Worm (Caenorhabditis elegans) whole organism, L2 larva: ENCODE results near the gene nlp-43.
A peak's percentile ranks its signal among the peaks of the same experiment; 100 is the strongest.

Source experiments
- F13H6.1 ChIP-seq: sonication (generic microtip); optimal IDR thresholded peaks from 2 replicates; lab custom pipeline; 2016; ENCODE audit warnings: missing genetic modification characterization, missing compliant biosample characterization
- R02D3.7 ChIP-seq: fragments of 150-350 bp; optimal IDR thresholded peaks from 2 replicates; lab custom pipeline; 2014; ENCODE audit warnings: missing biosample characterization, missing genetic modification characterization
- ZK546.5 ChIP-seq: sonication (generic microtip); optimal IDR thresholded peaks from 2 replicates; lab custom pipeline; 2017; ENCODE audit warnings: missing biosample characterization, missing genetic modification characterization
- aly-2 ChIP-seq: fragments of 150-350 bp; optimal IDR thresholded peaks from 2 replicates; lab custom pipeline; 2014; ENCODE audit warnings: missing biosample characterization, missing genetic modification characterization
- blmp-1 ChIP-seq: sonication (generic microtip); optimal IDR thresholded peaks from 2 replicates; lab custom pipeline; 2017; ENCODE audit warnings: missing genetic modification characterization, mild to moderate bottlenecking, missing compliant biosample characterization, antibody characterized with exemption, moderate library complexity; ENCODE audit not compliant: insufficient read depth
- crh-2 ChIP-seq: sonication (generic microtip); optimal IDR thresholded peaks from 2 replicates; lab custom pipeline; 2017; ENCODE audit warnings: missing biosample characterization, missing genetic modification characterization
- dmd-4 ChIP-seq: sonication (generic microtip); optimal IDR thresholded peaks from 2 replicates; lab custom pipeline; 2017; ENCODE audit warnings: missing biosample characterization, missing genetic modification characterization
- egl-27 ChIP-seq: sonication (generic microtip); optimal IDR thresholded peaks from 3 replicates; lab custom pipeline; 2017; ENCODE audit warnings: missing biosample characterization, missing genetic modification reagents, missing genetic modification characterization
- elt-3 ChIP-seq: sonication (generic microtip); optimal IDR thresholded peaks from 2 replicates; lab custom pipeline; 2017; ENCODE audit warnings: missing biosample characterization, missing genetic modification characterization
- fos-1 ChIP-seq: fragments of 150-350 bp; optimal IDR thresholded peaks from 2 replicates; lab custom pipeline; 2014; ENCODE audit warnings: missing biosample characterization, missing genetic modification characterization
- gmeb-1 ChIP-seq: fragments of 150-350 bp; optimal IDR thresholded peaks from 2 replicates; lab custom pipeline; 2014; ENCODE audit warnings: missing biosample characterization, missing genetic modification characterization
- lin-11 ChIP-seq: fragments of 150-350 bp; sonication (generic microtip); optimal IDR thresholded peaks from 2 replicates; lab custom pipeline; 2014; ENCODE audit warnings: missing biosample characterization, missing genetic modification characterization, inconsistent platforms, mixed read lengths
- lin-39 ChIP-seq: fragments of 150-350 bp; optimal IDR thresholded peaks from 2 replicates; lab custom pipeline; 2014; ENCODE audit warnings: missing biosample characterization, missing genetic modification reagents, missing genetic modification characterization
- lsy-2 ChIP-seq, 2 experiments: fragments of 150-350 bp in 1 of 2; sonication (generic microtip) in 1 of 2; optimal IDR thresholded peaks; 2 replicates each; lab custom pipeline; 2014 to 2017; ENCODE audit warnings: missing biosample characterization in 2 of 2, missing genetic modification characterization in 2 of 2
- mab-5 ChIP-seq: fragments of 150-350 bp; optimal IDR thresholded peaks from 2 replicates; lab custom pipeline; 2014; ENCODE audit warnings: missing biosample characterization, missing genetic modification characterization
- mdl-1 ChIP-seq, 2 experiments: fragments of 150-350 bp in 1 of 2; sonication (generic microtip) in 1 of 2; optimal IDR thresholded peaks; 2 replicates each; lab custom pipeline; 2017; ENCODE audit warnings: missing biosample characterization in 2 of 2, missing genetic modification characterization in 2 of 2
- nhr-129 ChIP-seq: fragments of 150-350 bp; optimal IDR thresholded peaks from 2 replicates; lab custom pipeline; 2014; ENCODE audit warnings: missing biosample characterization, missing genetic modification characterization
- nhr-21 ChIP-seq: fragments of 150-350 bp; optimal IDR thresholded peaks from 2 replicates; lab custom pipeline; 2014; ENCODE audit warnings: missing biosample characterization, missing genetic modification characterization
- nhr-237 ChIP-seq: fragments of 150-350 bp; optimal IDR thresholded peaks from 2 replicates; lab custom pipeline; 2014; ENCODE audit warnings: missing biosample characterization, missing genetic modification characterization
- nhr-25 ChIP-seq: fragments of 150-350 bp; sonication (generic microtip); optimal IDR thresholded peaks from 3 replicates; lab custom pipeline; 2014; ENCODE audit warnings: missing biosample characterization, missing genetic modification characterization
- nhr-6 ChIP-seq: fragments of 150-350 bp; optimal IDR thresholded peaks from 2 replicates; lab custom pipeline; 2014; ENCODE audit warnings: missing biosample characterization, missing genetic modification characterization
- peb-1 ChIP-seq: fragments of 150-350 bp; optimal IDR thresholded peaks from 2 replicates; lab custom pipeline; 2014; ENCODE audit warnings: missing biosample characterization, missing genetic modification characterization
- skn-1 ChIP-seq: sonication (generic microtip); optimal IDR thresholded peaks from 2 replicates; lab custom pipeline; 2017; ENCODE audit warnings: missing biosample characterization, missing genetic modification characterization
- sma-9 ChIP-seq, 2 experiments: fragments of 150-350 bp in 1 of 2; sonication (generic microtip) in 1 of 2; optimal IDR thresholded peaks; 2 replicates each; lab custom pipeline; 2014 to 2016; ENCODE audit warnings: missing genetic modification characterization in 2 of 2, mild to moderate bottlenecking in 1 of 2, missing biosample characterization in 1 of 2, missing compliant biosample characterization in 1 of 2, missing genetic modification reagents in 1 of 2, moderate library complexity in 1 of 2
- snpc-4 ChIP-seq: fragments of 150-350 bp; optimal IDR thresholded peaks from 2 replicates; lab custom pipeline; 2014; ENCODE audit warnings: missing biosample characterization, missing genetic modification characterization
- unc-62 ChIP-seq: fragments of 150-350 bp; optimal IDR thresholded peaks from 2 replicates; lab custom pipeline; 2014; ENCODE audit warnings: missing biosample characterization, missing genetic modification reagents, missing genetic modification characterization
- ztf-1 ChIP-seq: fragments of 200-800 bp; sonication (Bioruptor generic); conservative IDR thresholded peaks from 2 replicates; pipeline ENCODE4 v1.3.6; 2022; ENCODE audit warnings: missing genetic modification characterization, missing compliant biosample characterization
- ztf-11 ChIP-seq: sonication (generic microtip); optimal IDR thresholded peaks from 2 replicates; lab custom pipeline; 2017; ENCODE audit warnings: missing biosample characterization, missing genetic modification characterization
- ztf-4 ChIP-seq: fragments of 150-350 bp; optimal IDR thresholded peaks from 2 replicates; lab custom pipeline; 2014; ENCODE audit warnings: missing biosample characterization, missing genetic modification characterization

Gene nlp-43

DNA sequence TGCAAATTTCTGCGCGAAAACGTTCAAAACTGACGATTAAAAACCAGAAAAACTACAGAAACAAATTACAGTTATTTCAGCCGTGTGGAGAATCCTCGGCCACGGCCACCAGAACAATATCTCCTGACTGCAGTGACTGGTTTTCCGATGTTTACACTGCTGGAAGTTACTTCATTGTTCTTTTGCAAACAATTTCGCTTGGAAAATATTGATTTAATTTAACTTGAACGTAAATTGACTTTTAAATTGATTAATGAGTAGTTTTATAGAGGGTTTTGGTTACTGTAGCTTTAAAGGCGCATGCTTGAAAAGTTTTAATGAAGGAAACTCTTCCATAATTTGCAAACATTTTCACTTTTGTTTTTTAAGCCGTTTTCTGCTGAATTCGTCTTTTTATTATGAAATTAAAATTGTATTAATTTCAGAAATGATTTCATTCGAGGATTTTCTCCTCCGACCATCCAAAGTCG lies 43.2 kb upstream of the nlp-43 start, which contains the start of gene smcr-8:
Gene smcr-8, plus strand, starts transcription at position 420 of the 470 bp plus-strand sequence.
- TF ChIP-seq mdl-1 (tag; optimal IDR thresholded peaks at IDR 0.05; lab: Kevin White, UChicago) = no peak
- no peak for TF ChIP-seq ztf-4
- TF ChIP-seq skn-1 = no peak
- TF ChIP-seq peb-1 (tag; lab: Kevin White, UChicago) = no peak
- TF ChIP-seq crh-2 = no peak
- TF ChIP-seq lsy-2 (tag; optimal IDR thresholded peaks at IDR 0.05; lab: Kevin White, UChicago) = peak in 1 of 2 experiments; percentile 11
- no peak for TF ChIP-seq nhr-25 (tag; lab: Kevin White, UChicago)

DNA sequence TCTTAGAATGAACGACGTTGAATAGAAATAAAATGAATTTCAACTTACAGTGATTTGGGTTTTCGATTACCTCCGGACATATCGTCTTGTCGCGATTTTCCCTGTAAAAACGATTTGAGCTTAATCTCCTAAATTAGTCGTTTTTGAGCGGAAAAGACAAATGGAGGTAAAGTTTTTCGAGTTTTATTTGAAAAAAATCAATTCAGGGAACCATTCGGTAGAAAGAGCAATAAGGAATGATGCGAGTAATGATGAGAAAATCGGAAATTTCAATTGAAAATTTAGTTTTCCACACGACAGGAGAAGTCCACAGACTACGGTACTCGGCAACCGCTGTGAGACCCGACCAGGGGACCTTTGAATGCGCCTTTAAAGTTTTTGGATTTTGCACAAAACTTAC lies 40.0 kb upstream of the nlp-43 start, which contains the start of gene R144.10:
Gene R144.10, minus strand, starts transcription at position 101 of the 400 bp plus-strand sequence.
- TF ChIP-seq gmeb-1 (tag; lab: Kevin White, UChicago) (no peak), nhr-6 (no peak), elt-3 (no peak), dmd-4 (tag; lab: Kevin White, UChicago) (no peak), nhr-129 (no peak), ztf-4 (no peak), ztf-11 (tag; lab: Kevin White, UChicago) (no peak), lsy-2 (tag; optimal IDR thresholded peaks at IDR 0.05; lab: Kevin White, UChicago) (no peak), lin-11 (tag; lab: Kevin White, UChicago) (no peak), sma-9 (GFP tag; optimal IDR thresholded peaks at IDR 0.05; lab: Kevin White, UChicago) (no peak), sma-9 (tag; optimal IDR thresholded peaks at IDR 0.05; lab: Kevin White, UChicago) (no peak), mab-5 (tag; lab: Kevin White, UChicago) (no peak), fos-1 (no peak), nhr-21 (no peak)

DNA sequence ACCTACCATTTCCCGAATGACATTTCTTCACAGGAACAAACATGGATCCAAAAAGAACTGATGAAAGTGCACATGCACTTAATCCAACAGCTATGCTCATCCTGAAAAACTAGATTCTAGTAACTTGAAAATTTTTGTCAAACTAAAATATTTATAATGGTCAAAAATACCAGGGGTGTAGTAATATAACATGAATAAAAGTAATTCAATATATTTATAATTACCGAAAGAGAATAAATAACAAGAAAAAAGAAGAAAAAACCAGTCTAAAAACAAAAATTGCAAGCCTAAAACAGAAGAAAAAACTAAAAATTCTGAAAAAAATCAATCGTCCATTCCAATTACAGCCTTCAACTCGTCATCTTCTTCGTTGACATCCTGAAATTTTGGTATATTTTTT lies 37.6 kb upstream of the nlp-43 start, which contains the start of gene R144.6:
Gene R144.6, minus strand, starts transcription at position 101 of the 400 bp plus-strand sequence.
- TF ChIP-seq gmeb-1 (tag; lab: Kevin White, UChicago) (no peak), blmp-1 (no peak), nhr-237 (tag; lab: Kevin White, UChicago) (no peak), skn-1 (no peak), aly-2 (tag; lab: Kevin White, UChicago) (no peak), nhr-25 (tag; lab: Kevin White, UChicago) (no peak), ZK546.5 (no peak), nhr-129 (no peak)

DNA sequence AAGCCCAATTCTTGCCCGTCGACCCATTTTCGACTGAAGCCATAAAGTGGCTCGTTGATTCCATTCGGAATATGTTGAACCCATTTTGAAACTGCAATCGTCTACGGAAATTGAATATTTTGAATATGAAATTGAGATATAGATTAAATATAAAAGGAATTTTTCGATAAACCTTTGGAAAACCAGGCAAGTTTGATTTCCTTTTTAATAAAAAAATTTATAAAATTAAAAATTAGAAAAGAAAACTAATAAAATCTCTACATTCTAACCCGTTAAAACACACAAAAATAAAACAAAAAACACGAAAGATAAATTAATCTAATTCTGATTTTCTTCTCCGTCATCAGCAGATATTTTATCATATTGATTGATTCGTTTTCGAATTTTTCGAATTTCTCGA lies 35.3 kb upstream of the nlp-43 start, which contains the start of gene R144.12:
Gene R144.12, minus strand, starts transcription at position 101 of the 400 bp plus-strand sequence.
- TF ChIP-seq egl-27 = no peak
- no peak for TF ChIP-seq mdl-1 (tag; optimal IDR thresholded peaks at IDR 0.05; lab: Kevin White, UChicago)
- TF ChIP-seq unc-62 (GFP tag; lab: Kevin White, UChicago) = no peak
- no peak for TF ChIP-seq ztf-1 (GFP tag; lab: Robert Waterston, UW)
- no peak for TF ChIP-seq dmd-4 (tag; lab: Kevin White, UChicago)
- TF ChIP-seq, all 48 proteins: peak for 0

DNA sequence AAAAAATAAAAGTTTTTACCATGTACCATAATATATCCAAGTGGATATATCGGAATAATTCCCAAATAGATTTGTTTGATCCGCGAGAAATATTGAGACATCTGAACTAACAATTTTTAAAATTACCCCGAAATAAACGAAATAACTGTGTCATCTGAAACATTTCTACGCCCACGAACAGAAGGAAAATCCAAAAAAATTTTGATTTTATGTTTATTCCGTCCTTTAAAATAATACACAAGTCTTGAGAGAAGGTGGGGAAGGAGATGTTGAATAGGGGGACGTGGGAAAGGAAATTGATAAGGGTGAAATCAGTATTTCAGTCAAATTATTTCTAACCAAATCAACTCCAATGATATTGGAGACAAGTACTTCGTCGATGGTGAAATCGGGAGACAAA lies 33.5 kb upstream of the nlp-43 start, which contains the start of gene R144.11:
Gene R144.11, minus strand, starts transcription at position 101 of the 400 bp plus-strand sequence.
- peak; percentile 2 for TF ChIP-seq aly-2 (tag; lab: Kevin White, UChicago)
- TF ChIP-seq sma-9 (GFP tag; optimal IDR thresholded peaks at IDR 0.05; lab: Kevin White, UChicago) = no peak
- no peak for TF ChIP-seq sma-9 (tag; optimal IDR thresholded peaks at IDR 0.05; lab: Kevin White, UChicago)

- no peak for TF ChIP-seq snpc-4 (tag; lab: Kevin White, UChicago)
- TF ChIP-seq peb-1 (tag; lab: Kevin White, UChicago) = no peak
These were observed 31.5 kb upstream of the nlp-43 start for ce11 chrIII:5010723-5011122.

DNA sequence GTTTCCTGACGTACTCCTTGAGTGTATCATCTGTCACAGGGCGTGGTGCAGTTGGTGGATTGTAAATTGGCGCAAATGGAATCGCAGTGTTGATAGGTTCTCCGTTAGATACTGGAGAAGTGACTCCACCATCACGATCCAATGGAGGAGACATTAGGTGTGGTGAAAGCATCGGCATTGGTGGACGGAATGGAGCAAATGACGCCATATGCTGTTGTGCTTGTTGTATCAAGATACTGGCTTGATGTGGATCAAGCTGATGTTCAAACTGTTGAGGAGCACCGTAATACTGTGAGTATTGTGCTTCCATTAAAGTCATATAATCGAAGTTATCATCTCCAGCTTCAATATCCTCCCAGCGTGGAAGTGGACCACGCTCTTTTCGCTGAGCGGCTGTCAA lies 29.8 kb upstream of the nlp-43 start:
- no peak for TF ChIP-seq peb-1 (tag; lab: Kevin White, UChicago)
- no peak for TF ChIP-seq lin-39 (tag; lab: Kevin White, UChicago)
- no peak for TF ChIP-seq fos-1
- no peak for TF ChIP-seq dmd-4 (tag; lab: Kevin White, UChicago)
- no peak for TF ChIP-seq R02D3.7 (tag; lab: Kevin White, UChicago)
- no peak for TF ChIP-seq mdl-1 (tag; optimal IDR thresholded peaks at IDR 0.05; lab: Kevin White, UChicago)
- no peak for TF ChIP-seq ztf-4
- TF ChIP-seq snpc-4 (tag; lab: Kevin White, UChicago) = no peak
- no peak for TF ChIP-seq elt-3
- TF ChIP-seq lin-11 (tag; lab: Kevin White, UChicago) = no peak
- no peak for TF ChIP-seq ZK546.5
- no peak for TF ChIP-seq F13H6.1 (tag; lab: Kevin White, UChicago)
